Fruit fly (Drosophila melanogaster) whole organism, embryonic: ENCODE data around the gene CG1024.

Source experiments
- Adf1 ChIP-seq: fragments of 200-800 bp; sonication (Bioruptor generic); IDR thresholded peaks from 2 replicates; pipeline ENCODE4 v1.3.6; 2022; ENCODE audit warnings: missing biosample characterization, missing genetic modification characterization
- Antp ChIP-seq: fragments of 200-800 bp; sonication (Bioruptor generic); optimal IDR thresholded peaks from 3 replicates; lab custom pipeline; 2016; ENCODE audit warnings: missing biosample characterization, missing genetic modification characterization
- Asciz ChIP-seq: fragments of 200-800 bp; sonication (Bioruptor generic); optimal IDR thresholded peaks from 2 replicates; lab custom pipeline; 2017; ENCODE audit warnings: missing biosample characterization, mild to moderate bottlenecking, missing genetic modification characterization, missing genetic modification reagents
- CG10147 ChIP-seq: fragments of 200-800 bp; sonication (Bioruptor generic); optimal IDR thresholded peaks from 2 replicates; lab custom pipeline; 2019; ENCODE audit warnings: missing biosample characterization, mild to moderate bottlenecking, missing genetic modification characterization, moderate library complexity
- CG10462 ChIP-seq: fragments of 200-800 bp; sonication (Bioruptor generic); optimal IDR thresholded peaks from 2 replicates; lab custom pipeline; 2016; ENCODE audit warnings: missing biosample characterization, missing genetic modification characterization
- CG10543 ChIP-seq: fragments of 200-800 bp; sonication (Bioruptor generic); optimal IDR thresholded peaks from 3 replicates; lab custom pipeline; 2017; ENCODE audit warnings: missing biosample characterization, mild to moderate bottlenecking, missing genetic modification characterization, moderate library complexity
- CG12942 ChIP-seq: fragments of 200-800 bp; sonication (Bioruptor generic); optimal IDR thresholded peaks from 3 replicates; lab custom pipeline; 2016; ENCODE audit warnings: missing biosample characterization, missing genetic modification characterization
- CG13123 ChIP-seq: fragments of 200-800 bp; sonication (Bioruptor generic); optimal IDR thresholded peaks from 2 replicates; lab custom pipeline; 2016; ENCODE audit warnings: missing biosample characterization, missing genetic modification characterization
- CG14710 ChIP-seq: fragments of 200-800 bp; sonication (Bioruptor generic); optimal IDR thresholded peaks from 3 replicates; lab custom pipeline; 2019; ENCODE audit warnings: missing biosample characterization, mild to moderate bottlenecking, missing genetic modification characterization, moderate library complexity
- CG14860 ChIP-seq: fragments of 200-800 bp; sonication (Bioruptor generic); IDR thresholded peaks from 3 replicates; pipeline ENCODE4 v1.3.6; 2022; ENCODE audit warnings: missing biosample characterization, missing genetic modification characterization; ENCODE audit not compliant: partially characterized antibody
- CG15514 ChIP-seq: fragments of 200-800 bp; sonication (Bioruptor generic); optimal IDR thresholded peaks from 3 replicates; lab custom pipeline; 2017; ENCODE audit warnings: missing biosample characterization, missing genetic modification characterization, mild to moderate bottlenecking, moderate library complexity, missing genetic modification reagents
- CG15696 ChIP-seq: fragments of 200-800 bp; sonication (Bioruptor generic); optimal IDR thresholded peaks from 2 replicates; lab custom pipeline; 2019; ENCODE audit warnings: missing biosample characterization, mild to moderate bottlenecking, missing genetic modification characterization, moderate library complexity
- CG17361 ChIP-seq: fragments of 200-800 bp; sonication (Bioruptor generic); IDR thresholded peaks from 3 replicates; pipeline ENCODE4 v1.3.6; 2022; ENCODE audit warnings: missing biosample characterization, missing genetic modification characterization
- CG17568 ChIP-seq: fragments of 200-800 bp; sonication (Bioruptor generic); optimal IDR thresholded peaks from 2 replicates; lab custom pipeline; 2018; ENCODE audit warnings: missing biosample characterization, mild to moderate bottlenecking, missing genetic modification characterization, moderate library complexity
- CG17912 ChIP-seq: fragments of 200-800 bp; sonication (Bioruptor generic); optimal IDR thresholded peaks from 2 replicates; lab custom pipeline; 2018; ENCODE audit warnings: missing biosample characterization, mild to moderate bottlenecking, missing genetic modification characterization
- CG18476 ChIP-seq: fragments of 200-800 bp; sonication (Bioruptor generic); optimal IDR thresholded peaks from 2 replicates; lab custom pipeline; 2016; ENCODE audit warnings: missing biosample characterization, mild to moderate bottlenecking, missing genetic modification characterization
- CG2678 ChIP-seq: fragments of 200-800 bp; sonication (Bioruptor generic); optimal IDR thresholded peaks from 3 replicates; lab custom pipeline; 2019; ENCODE audit warnings: missing biosample characterization, mild to moderate bottlenecking, missing genetic modification characterization, moderate library complexity
- CG32532 ChIP-seq: fragments of 200-800 bp; sonication (Bioruptor generic); IDR thresholded peaks from 2 replicates; pipeline ENCODE4 v1.3.6; 2022; ENCODE audit warnings: missing biosample characterization, missing genetic modification characterization
- CG33213 ChIP-seq: fragments of 200-800 bp; sonication (Bioruptor generic); optimal IDR thresholded peaks from 3 replicates; lab custom pipeline; 2016; ENCODE audit warnings: missing biosample characterization, missing genetic modification characterization
- CG3838 ChIP-seq: fragments of 200-800 bp; sonication (Bioruptor generic); optimal IDR thresholded peaks from 3 replicates; lab custom pipeline; 2016; ENCODE audit warnings: missing biosample characterization, missing genetic modification characterization
- CG4282 ChIP-seq: fragments of 200-800 bp; sonication (Bioruptor generic); optimal IDR thresholded peaks from 2 replicates; lab custom pipeline; 2016; ENCODE audit warnings: missing biosample characterization, missing genetic modification characterization
- CG4424 ChIP-seq: fragments of 200-800 bp; sonication (Bioruptor generic); optimal IDR thresholded peaks from 3 replicates; lab custom pipeline; 2016; ENCODE audit warnings: missing biosample characterization, missing genetic modification characterization
- CG9727 ChIP-seq: fragments of 200-800 bp; sonication (Bioruptor generic); optimal IDR thresholded peaks from 3 replicates; lab custom pipeline; 2017; ENCODE audit warnings: missing biosample characterization, mild to moderate bottlenecking, missing genetic modification characterization
- CG9932 ChIP-seq: fragments of 200-800 bp; sonication (Bioruptor generic); IDR thresholded peaks from 2 replicates; pipeline ENCODE4 v1.3.6; 2022; ENCODE audit warnings: missing biosample characterization, missing genetic modification characterization
- CHES-1-like ChIP-seq: fragments of 200-800 bp; sonication (Bioruptor generic); optimal IDR thresholded peaks from 2 replicates; lab custom pipeline; 2016; ENCODE audit warnings: missing biosample characterization, missing genetic modification characterization
- CkIIα-i1 ChIP-seq: fragments of 200-800 bp; sonication (Bioruptor generic); IDR thresholded peaks from 2 replicates; pipeline ENCODE4 v1.3.6; 2022; ENCODE audit warnings: missing biosample characterization, missing genetic modification characterization
- Doc3 ChIP-seq: fragments of 200-800 bp; sonication (Bioruptor generic); IDR thresholded peaks from 3 replicates; pipeline ENCODE4 v1.3.6; 2022; ENCODE audit warnings: missing biosample characterization, missing genetic modification characterization; ENCODE audit not compliant: partially characterized antibody
- E2f2 ChIP-seq: fragments of 200-800 bp; sonication (Bioruptor generic); IDR thresholded peaks from 2 replicates; pipeline ENCODE4 v1.3.6; 2022; ENCODE audit warnings: missing biosample characterization, missing genetic modification characterization
- Hr39 ChIP-seq: fragments of >200 bp; optimal IDR thresholded peaks from 2 replicates; lab custom pipeline; 2017
- Lpt ChIP-seq: fragments of >200 bp; optimal IDR thresholded peaks from 2 replicates; lab custom pipeline; 2018; ENCODE audit warnings: missing biosample characterization, missing genetic modification characterization
- NC2β ChIP-seq: fragments of 200-800 bp; sonication (Bioruptor generic); optimal IDR thresholded peaks from 2 replicates; lab custom pipeline; 2016; ENCODE audit warnings: missing biosample characterization, missing genetic modification characterization
- NfI ChIP-seq: fragments of 200-800 bp; sonication (Bioruptor generic); optimal IDR thresholded peaks from 3 replicates; lab custom pipeline; 2018; ENCODE audit warnings: missing biosample characterization, mild to moderate bottlenecking, missing genetic modification characterization, moderate library complexity
- ara ChIP-seq: fragments of 200-800 bp; sonication (Bioruptor generic); IDR thresholded peaks from 2 replicates; pipeline ENCODE4 v1.3.6; 2022; ENCODE audit warnings: missing biosample characterization, missing genetic modification characterization
- bab2 ChIP-seq: fragments of 200-800 bp; sonication (Bioruptor generic); optimal IDR thresholded peaks from 2 replicates; lab custom pipeline; 2016; ENCODE audit warnings: missing biosample characterization, missing genetic modification characterization
- cwo ChIP-seq: fragments of 200-800 bp; sonication (Bioruptor generic); optimal IDR thresholded peaks from 3 replicates; lab custom pipeline; 2017; ENCODE audit warnings: missing biosample characterization, missing genetic modification characterization, mild to moderate bottlenecking, moderate library complexity, missing genetic modification reagents
- danr ChIP-seq: fragments of 200-800 bp; sonication (Bioruptor generic); IDR thresholded peaks from 2 replicates; pipeline ENCODE4 v1.3.6; 2022; ENCODE audit warnings: missing biosample characterization, missing genetic modification characterization
- eyg ChIP-seq: fragments of 200-800 bp; sonication (Bioruptor generic); optimal IDR thresholded peaks from 3 replicates; lab custom pipeline; 2016; ENCODE audit warnings: missing biosample characterization, missing genetic modification characterization
- ind ChIP-seq: fragments of 200-800 bp; sonication (Bioruptor generic); optimal IDR thresholded peaks from 3 replicates; lab custom pipeline; 2016; ENCODE audit warnings: missing biosample characterization, missing genetic modification characterization
- inv ChIP-seq: fragments of 200-800 bp; sonication (Bioruptor generic); IDR thresholded peaks from 2 replicates; pipeline ENCODE4 v1.3.6; 2022; ENCODE audit warnings: missing biosample characterization, missing genetic modification characterization; ENCODE audit not compliant: partially characterized antibody
- kay ChIP-seq: fragments of 200-800 bp; sonication (Bioruptor generic); optimal IDR thresholded peaks from 2 replicates; lab custom pipeline; 2016; ENCODE audit warnings: missing biosample characterization, missing genetic modification characterization
- knrl ChIP-seq: fragments of 200-800 bp; sonication (Bioruptor generic); IDR thresholded peaks from 3 replicates; pipeline ENCODE4 v1.3.6; 2022; ENCODE audit warnings: missing biosample characterization, missing genetic modification characterization; ENCODE audit not compliant: partially characterized antibody
- lmd ChIP-seq: fragments of 200-800 bp; sonication (Bioruptor generic); IDR thresholded peaks from 2 replicates; pipeline ENCODE4 v1.3.6; 2022; ENCODE audit warnings: missing biosample characterization, missing genetic modification characterization
- luna ChIP-seq: fragments of 200-800 bp; sonication (Bioruptor generic); optimal IDR thresholded peaks from 2 replicates; lab custom pipeline; 2016; ENCODE audit warnings: missing biosample characterization, missing genetic modification characterization
- nerfin-1 ChIP-seq: fragments of 200-800 bp; sonication (Bioruptor generic); optimal IDR thresholded peaks from 3 replicates; lab custom pipeline; 2019; ENCODE audit warnings: missing biosample characterization, mild to moderate bottlenecking, missing genetic modification characterization, moderate library complexity
- nom ChIP-seq: fragments of 200-800 bp; sonication (Bioruptor generic); optimal IDR thresholded peaks from 2 replicates; lab custom pipeline; 2017; ENCODE audit warnings: missing biosample characterization, missing genetic modification characterization, mild to moderate bottlenecking, moderate library complexity, missing genetic modification reagents
- phol ChIP-seq: fragments of 200-800 bp; sonication (Bioruptor generic); optimal IDR thresholded peaks from 3 replicates; lab custom pipeline; 2018; ENCODE audit warnings: missing biosample characterization, mild to moderate bottlenecking, missing genetic modification characterization, moderate library complexity
- pita ChIP-seq: fragments of 200-800 bp; sonication (Bioruptor generic); optimal IDR thresholded peaks from 2 replicates; lab custom pipeline; 2017; ENCODE audit warnings: missing biosample characterization, mild to moderate bottlenecking, missing genetic modification characterization
- salm ChIP-seq: fragments of 200-800 bp; sonication (Bioruptor generic); optimal IDR thresholded peaks from 2 replicates; lab custom pipeline; 2018; ENCODE audit warnings: missing biosample characterization, mild to moderate bottlenecking, missing genetic modification characterization
- sens-2 ChIP-seq: fragments of 200-800 bp; sonication (Bioruptor generic); IDR thresholded peaks from 2 replicates; pipeline ENCODE4 v1.3.6; 2022; ENCODE audit warnings: missing biosample characterization, missing genetic modification characterization
- sug ChIP-seq: fragments of 200-800 bp; optimal IDR thresholded peaks from 2 replicates; lab custom pipeline; 2019; ENCODE audit warnings: missing biosample characterization, mild to moderate bottlenecking, missing genetic modification characterization, moderate library complexity

The CG1024 gene

DNA sequence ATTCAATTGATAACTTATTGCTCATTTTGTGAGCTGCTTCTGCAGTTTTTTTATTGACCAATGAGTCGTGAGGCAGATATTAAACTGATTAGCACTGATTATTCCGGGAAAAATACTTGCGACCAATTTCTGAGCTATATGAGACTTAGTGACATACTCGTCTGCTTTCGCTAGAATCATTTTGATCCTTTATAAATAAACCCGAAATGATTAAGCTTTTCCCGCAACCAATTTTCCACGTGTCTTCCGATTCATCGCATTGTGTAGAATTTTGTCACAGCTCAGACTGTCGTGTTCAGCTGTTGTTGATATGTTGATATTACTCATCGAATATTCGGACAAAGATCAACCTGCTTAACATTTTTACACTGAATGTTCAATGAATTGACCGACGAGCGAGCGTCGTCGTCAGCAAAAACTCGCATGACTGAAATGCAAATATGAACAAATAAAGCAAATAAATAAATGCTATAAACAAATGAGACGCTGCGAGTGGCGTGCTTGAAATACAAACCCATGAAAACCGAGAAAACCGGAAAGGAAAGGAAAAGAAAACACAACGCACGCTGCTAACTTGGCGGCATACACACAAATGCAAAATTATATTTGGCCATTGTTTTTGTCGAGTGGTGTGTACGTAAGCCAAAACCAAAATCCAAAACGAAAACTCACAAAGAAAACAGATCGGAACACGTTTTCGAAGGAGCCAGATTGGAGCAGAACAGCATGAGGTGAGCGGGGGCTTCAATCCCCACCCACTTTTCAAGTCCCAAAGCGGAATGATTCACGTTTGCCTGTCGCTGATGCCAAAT, 20.8 kb upstream of the CG1024 start (continued):
- TF ChIP-seq CG17568 (GFP tag; lab: Kevin White, UChicago): peak; percentile 27
- no peak for TF ChIP-seq CG14860 (GFP tag; lab: Robert Waterston, UW)
- no peak for TF ChIP-seq ind (GFP tag; lab: Kevin White, UChicago)
- TF ChIP-seq cwo (GFP tag; lab: Kevin White, UChicago): peak; percentile 73
- TF ChIP-seq nerfin-1: no peak
- TF ChIP-seq CG4282: no peak
- TF ChIP-seq sens-2 (GFP tag; lab: Robert Waterston, UW): no peak
- TF ChIP-seq CG18476 (GFP tag; lab: Kevin White, UChicago): no peak
- no peak for TF ChIP-seq CG17912 (GFP tag; lab: Kevin White, UChicago)
- peak; percentile 20 for TF ChIP-seq CG15514 (GFP tag; lab: Kevin White, UChicago)
- TF ChIP-seq salm: peak; percentile 52
- no peak for TF ChIP-seq Hr39
- no peak for TF ChIP-seq CkIIα-i1 (GFP tag; lab: Robert Waterston, UW)
- TF ChIP-seq CG9727 (GFP tag; lab: Kevin White, UChicago): no peak
- TF ChIP-seq Adf1 (GFP tag; lab: Robert Waterston, UW): no peak
- TF ChIP-seq kay (GFP tag; lab: Kevin White, UChicago): no peak
- TF ChIP-seq CG14710: no peak
- no peak for TF ChIP-seq Lpt (GFP tag; lab: Kevin White, UChicago)
- no peak for TF ChIP-seq CG3838 (GFP tag; lab: Kevin White, UChicago)
- no peak for TF ChIP-seq nom (GFP tag; lab: Kevin White, UChicago)
- no peak for TF ChIP-seq NC2β (GFP tag; lab: Kevin White, UChicago)
- no peak for TF ChIP-seq CG17361 (GFP tag; lab: Robert Waterston, UW)
- TF ChIP-seq CG10147 (GFP tag; lab: Kevin White, UChicago): no peak
- TF ChIP-seq Asciz (GFP tag; lab: Kevin White, UChicago): peak; percentile 70
- no peak for TF ChIP-seq CG4424 (GFP tag; lab: Kevin White, UChicago)
- TF ChIP-seq CG33213 (GFP tag; lab: Kevin White, UChicago): no peak
- no peak for TF ChIP-seq NfI (GFP tag; lab: Kevin White, UChicago)
- TF ChIP-seq phol: no peak
- TF ChIP-seq ara (GFP tag; lab: Robert Waterston, UW): no peak; the same call in 1 of the 2 replicates
- TF ChIP-seq CG13123 (GFP tag; lab: Kevin White, UChicago): no peak
- TF ChIP-seq lmd (GFP tag; lab: Robert Waterston, UW): no peak
- TF ChIP-seq sug: peak; percentile 34
- no peak for TF ChIP-seq CG32532 (GFP tag; lab: Robert Waterston, UW)
- TF ChIP-seq CG12942 (GFP tag; lab: Kevin White, UChicago): no peak
- TF ChIP-seq CG2678 (tag; lab: Kevin White, UChicago): peak; percentile 51
- peak; percentile 7 for TF ChIP-seq bab2
- TF ChIP-seq E2f2 (GFP tag; lab: Robert Waterston, UW): no peak
- TF ChIP-seq pita: no peak
- TF ChIP-seq CG15696 (tag; lab: Kevin White, UChicago): peak; percentile 1
- no peak for TF ChIP-seq Doc3 (GFP tag; lab: Robert Waterston, UW)
- TF ChIP-seq CG10543 (GFP tag; lab: Kevin White, UChicago): peak; percentile 34
- TF ChIP-seq CG10462 (GFP tag; lab: Kevin White, UChicago): no peak
- TF ChIP-seq CG9932: no peak
- no peak for TF ChIP-seq inv (GFP tag; lab: Robert Waterston, UW)
- no peak for TF ChIP-seq luna (GFP tag; lab: Kevin White, UChicago)
- TF ChIP-seq CHES-1-like (GFP tag; lab: Kevin White, UChicago): no peak
- TF ChIP-seq danr (GFP tag; lab: Robert Waterston, UW): no peak
- TF ChIP-seq knrl: no peak
- TF ChIP-seq Antp: no peak
- no peak for TF ChIP-seq eyg
